Worm (Caenorhabditis elegans) whole organism, L4 larva: ENCODE results near the gene F54F11.1.

Experiments used
- F26F4.8 ChIP-seq: fragments of 200-800 bp; sonication (Bioruptor generic); conservative IDR thresholded peaks from 2 replicates; pipeline ENCODE4 v1.3.6; 2022; ENCODE audit warnings: missing genetic modification characterization, missing compliant biosample characterization
- R02D3.7 ChIP-seq: fragments of 150-350 bp; sonication (generic microtip); optimal IDR thresholded peaks from 3 replicates; lab custom pipeline; 2014; ENCODE audit warnings: missing biosample characterization, missing genetic modification characterization
- Y105C5A.15 ChIP-seq: fragments of 200-800 bp; sonication (Bioruptor generic); IDR thresholded peaks from 2 replicates; pipeline ENCODE4 v1.3.6; 2022; ENCODE audit warnings: missing genetic modification characterization, missing compliant biosample characterization
- Y75B8A.6 ChIP-seq: fragments of 200-800 bp; sonication (Bioruptor generic); IDR thresholded peaks from 2 replicates; pipeline ENCODE4 v1.3.6; 2022; ENCODE audit warnings: missing genetic modification reagents, missing genetic modification characterization, missing compliant biosample characterization
- aha-1 ChIP-seq: fragments of 150-350 bp; peaks from one replicate; lab custom pipeline; 2014; ENCODE audit warnings: missing biosample characterization, missing genetic modification characterization
- aly-2 ChIP-seq: sonication (generic microtip); optimal IDR thresholded peaks from 2 replicates; lab custom pipeline; 2018; ENCODE audit warnings: missing biosample characterization, missing genetic modification characterization
- ceh-28 ChIP-seq: fragments of 150-350 bp; optimal IDR thresholded peaks from 2 replicates; lab custom pipeline; 2014; ENCODE audit warnings: missing biosample characterization, missing genetic modification reagents, missing genetic modification characterization
- ctbp-1 ChIP-seq: fragments of 200-800 bp; sonication (Bioruptor generic); IDR thresholded peaks from 2 replicates; pipeline ENCODE4 v1.3.6; 2022; ENCODE audit warnings: missing genetic modification reagents, missing genetic modification characterization, missing compliant biosample characterization
- daf-16 ChIP-seq, 3 experiments: sonication (generic microtip); optimal IDR thresholded peaks; 2 replicates each; lab custom pipeline; 2016 to 2017; ENCODE audit warnings: missing genetic modification characterization in 3 of 3, missing genetic modification reagents in 3 of 3, mild to moderate bottlenecking in 2 of 3, missing compliant biosample characterization in 2 of 3, missing biosample characterization in 1 of 3, moderate library complexity in 1 of 3
- dmd-6 ChIP-seq: fragments of 200-800 bp; sonication (Bioruptor generic); IDR thresholded peaks from 2 replicates; pipeline ENCODE4 v1.3.6; 2022; ENCODE audit warnings: missing genetic modification reagents, missing genetic modification characterization, missing compliant biosample characterization
- dmd-9 ChIP-seq: fragments of 200-800 bp; sonication (Bioruptor generic); IDR thresholded peaks from 2 replicates; pipeline ENCODE4 v1.3.6; 2022; ENCODE audit warnings: missing genetic modification reagents, missing genetic modification characterization, missing compliant biosample characterization
- dve-1 ChIP-seq: sonication (generic microtip); optimal IDR thresholded peaks from 2 replicates; lab custom pipeline; 2017; ENCODE audit warnings: antibody characterized with exemption, mild to moderate bottlenecking, missing genetic modification characterization, missing compliant biosample characterization; ENCODE audit not compliant: insufficient read depth
- hlh-11 ChIP-seq: fragments of 200-800 bp; sonication (Bioruptor generic); optimal IDR thresholded peaks from 2 replicates; lab custom pipeline; 2018; ENCODE audit warnings: mild to moderate bottlenecking, missing genetic modification characterization, missing compliant biosample characterization
- hmg-1.1 ChIP-seq: fragments of 200-800 bp; sonication (Bioruptor generic); IDR thresholded peaks from 2 replicates; pipeline ENCODE4 v1.3.6; 2022; ENCODE audit warnings: missing genetic modification reagents, missing genetic modification characterization, missing compliant biosample characterization
- jun-1 ChIP-seq: fragments of 150-350 bp; optimal IDR thresholded peaks from 2 replicates; lab custom pipeline; 2014; ENCODE audit warnings: missing biosample characterization, missing genetic modification reagents, missing genetic modification characterization
- lim-7 ChIP-seq: fragments of 200-800 bp; sonication (Bioruptor generic); IDR thresholded peaks from 2 replicates; pipeline ENCODE4 v1.3.6; 2022; ENCODE audit warnings: missing genetic modification characterization, missing compliant biosample characterization
- lin-13 ChIP-seq: fragments of 150-350 bp; optimal IDR thresholded peaks from 2 replicates; lab custom pipeline; 2014; ENCODE audit warnings: missing biosample characterization, missing genetic modification reagents, missing genetic modification characterization
- lin-39 ChIP-seq: fragments of 150-350 bp; optimal IDR thresholded peaks from 2 replicates; lab custom pipeline; 2014; ENCODE audit warnings: missing biosample characterization, missing genetic modification reagents, missing genetic modification characterization
- lir-3 ChIP-seq: sonication (generic microtip); optimal IDR thresholded peaks from 2 replicates; lab custom pipeline; 2016; ENCODE audit warnings: mild to moderate bottlenecking, missing genetic modification characterization, missing compliant biosample characterization
- mep-1 ChIP-seq: fragments of 150-350 bp; sonication (generic microtip); optimal IDR thresholded peaks from 3 replicates; lab custom pipeline; 2014; ENCODE audit warnings: missing biosample characterization, missing genetic modification characterization
- mes-2 ChIP-seq: sonication (generic microtip); optimal IDR thresholded peaks from 2 replicates; lab custom pipeline; 2016; ENCODE audit warnings: missing genotype, mild to moderate bottlenecking, missing genetic modification characterization, missing compliant biosample characterization; ENCODE audit not compliant: poor library complexity, severe bottlenecking
- mxl-3 ChIP-seq: fragments of 200-800 bp; sonication (Bioruptor generic); optimal IDR thresholded peaks from 2 replicates; lab custom pipeline; 2018; ENCODE audit warnings: mild to moderate bottlenecking, missing genetic modification characterization, missing compliant biosample characterization
- nhr-25 ChIP-seq: sonication (generic microtip); optimal IDR thresholded peaks from 2 replicates; lab custom pipeline; 2017; ENCODE audit warnings: missing genetic modification characterization, mild to moderate bottlenecking, missing compliant biosample characterization, antibody characterized with exemption, moderate library complexity, borderline replicate concordance; ENCODE audit not compliant: insufficient read depth
- nhr-28 ChIP-seq: fragments of 150-350 bp; optimal IDR thresholded peaks from 2 replicates; lab custom pipeline; 2014; ENCODE audit warnings: missing biosample characterization, missing genetic modification characterization
- nhr-76 ChIP-seq: fragments of 150-350 bp; optimal IDR thresholded peaks from 2 replicates; lab custom pipeline; 2014; ENCODE audit warnings: missing biosample characterization, missing genetic modification characterization
- nhr-77 ChIP-seq: fragments of 150-350 bp; optimal IDR thresholded peaks from 2 replicates; lab custom pipeline; 2014; ENCODE audit warnings: missing biosample characterization, missing genetic modification characterization
- pha-4 ChIP-seq, 2 experiments: fragments of 150-350 bp in 1 of 2; fragments of 200-800 bp in 1 of 2; sonication (Bioruptor generic) in 1 of 2; IDR thresholded peaks in 1 of 2; optimal IDR thresholded peaks in 1 of 2; 2 replicates each; pipeline versions ENCODE4 v1.3.6 to Lab custom; 2014 to 2022; ENCODE audit warnings: missing genetic modification characterization in 2 of 2, missing genetic modification reagents in 2 of 2, missing biosample characterization in 1 of 2, missing compliant biosample characterization in 1 of 2
- set-16 ChIP-seq: fragments of 200-800 bp; sonication (Bioruptor generic); IDR thresholded peaks from 2 replicates; pipeline ENCODE4 v1.3.6; 2022; ENCODE audit warnings: missing genetic modification reagents, missing genetic modification characterization, missing compliant biosample characterization
- tra-1 ChIP-seq: fragments of 200-800 bp; sonication (Bioruptor generic); IDR thresholded peaks from 2 replicates; pipeline ENCODE4 v1.3.6; 2022; ENCODE audit warnings: missing genetic modification reagents, missing genetic modification characterization, missing compliant biosample characterization
- unc-130 ChIP-seq: sonication (generic microtip); optimal IDR thresholded peaks from 2 replicates; lab custom pipeline; 2016; ENCODE audit warnings: missing genetic modification reagents, missing genetic modification characterization, missing compliant biosample characterization
- unc-62 ChIP-seq, 3 experiments: fragments of 150-350 bp in 1 of 3; sonication (generic microtip); optimal IDR thresholded peaks in 2 of 3; peaks in 1 of 3; 1 replicate in 1 of 3; 2 replicates in 2 of 3; lab custom pipeline; 2014 to 2017; ENCODE audit warnings: missing biosample characterization in 3 of 3, missing genetic modification characterization in 3 of 3, missing genetic modification reagents in 3 of 3, missing genotype in 1 of 3

Gene F54F11.1

ce11 chrII:13503653-13504052 is at the start of gene F54F11.1:
Gene F54F11.1 (plus strand): TSS chrII:13503953.
- TF ChIP-seq unc-130 (GFP tag; lab: Kevin White, UChicago) = no peak
- no peak for TF ChIP-seq lim-7 (GFP tag; lab: Robert Waterston, UW)
- no peak for TF ChIP-seq daf-16 (GFP tag; optimal IDR thresholded peaks at IDR 0.05; lab: Kevin White, UChicago)
- no peak for TF ChIP-seq daf-16 (tag; optimal IDR thresholded peaks at IDR 0.05; lab: Kevin White, UChicago)
- TF ChIP-seq R02D3.7 = no peak
- no peak for TF ChIP-seq lir-3 (tag; lab: Kevin White, UChicago)
- TF ChIP-seq jun-1 (tag; lab: Kevin White, UChicago) = no peak
- TF ChIP-seq Y75B8A.6 (GFP tag; lab: Robert Waterston, UW) = no peak
- no peak for TF ChIP-seq aly-2
- TF ChIP-seq ctbp-1 (GFP tag; lab: Robert Waterston, UW) = no peak
- no peak for TF ChIP-seq tra-1 (GFP tag; lab: Robert Waterston, UW)
- no peak for TF ChIP-seq set-16 (GFP tag; lab: Robert Waterston, UW)
- TF ChIP-seq Y105C5A.15 (GFP tag; lab: Robert Waterston, UW) = no peak
- TF ChIP-seq nhr-25 = no peak

- TF ChIP-seq ceh-28 (tag; lab: Kevin White, UChicago) (peak; percentile 86), aha-1 (tag; lab: Kevin White, UChicago) (peak; percentile 15), nhr-76 (no peak), unc-62 (GFP tag; optimal IDR thresholded peaks at IDR 0.05 in 1 of 2; lab: Kevin White, UChicago) (no peak), unc-62 (tag; optimal IDR thresholded peaks at IDR 0.05; lab: Kevin White, UChicago) (no peak), Y75B8A.6 (GFP tag; lab: Robert Waterston, UW) (no peak), daf-16 (GFP tag; optimal IDR thresholded peaks at IDR 0.05; lab: Kevin White, UChicago) (no peak), daf-16 (tag; optimal IDR thresholded peaks at IDR 0.05; lab: Kevin White, UChicago) (no peak), mep-1 (tag; lab: Kevin White, UChicago) (no peak)
Measured at ce11 chrII:13454839-13455238, 48.9 kb upstream of the F54F11.1 start.

- TF ChIP-seq mes-2 (peak; percentile 28), lin-13 (GFP tag; lab: Kevin White, UChicago) (peak; percentile 42), lin-39 (tag; lab: Kevin White, UChicago) (no peak), hlh-11 (peak; percentile 75), nhr-77 (tag; lab: Kevin White, UChicago) (peak; percentile 33), dve-1 (peak; percentile 34), dmd-9 (GFP tag; lab: Robert Waterston, UW) (no peak), F26F4.8 (GFP tag; lab: Robert Waterston, UW) (no peak), pha-4 (GFP tag; IDR thresholded peaks at IDR 0.05; lab: Robert Waterston, UW) (no peak; the same call in 1 of the 2 replicates), pha-4 (tag; optimal IDR thresholded peaks at IDR 0.05; lab: Kevin White, UChicago) (no peak), hmg-1.1 (peak; percentile 59; the same call in 1 of the 2 replicates), nhr-28 (peak; percentile 45), daf-16 (GFP tag; optimal IDR thresholded peaks at IDR 0.05; lab: Kevin White, UChicago) (no peak), daf-16 (tag; optimal IDR thresholded peaks at IDR 0.05; lab: Kevin White, UChicago) (peak; percentile 19), mxl-3 (GFP tag; lab: Kevin White, UChicago) (peak; percentile 38), unc-62 (GFP tag; optimal IDR thresholded peaks at IDR 0.05 in 1 of 2; lab: Kevin White, UChicago) (peak in 1 of 2 experiments; percentile 77), unc-62 (tag; optimal IDR thresholded peaks at IDR 0.05; lab: Kevin White, UChicago) (no peak), lim-7 (GFP tag; lab: Robert Waterston, UW) (0 out of 2 replicates have a peak, but pooled peaks have one; percentile 50), mep-1 (tag; lab: Kevin White, UChicago) (peak; percentile 57), dmd-6 (GFP tag; lab: Robert Waterston, UW) (peak; percentile 41; the same call in 1 of the 2 replicates), set-16 (GFP tag; lab: Robert Waterston, UW) (peak; percentile 66), aha-1 (tag; lab: Kevin White, UChicago) (peak; percentile 69)
Measured at ce11 chrII:13456622-13457021, 47.1 kb upstream of the F54F11.1 start.
